Fruit fly (Drosophila melanogaster) whole organism, embryonic: ENCODE measurements around the gene Bacc.

ENCODE experiments used
- Abd-B ChIP-seq: fragments of 200-800 bp; sonication (Bioruptor generic); optimal IDR thresholded peaks from 2 replicates; lab custom pipeline; 2018; ENCODE audit warnings: missing biosample characterization, mild to moderate bottlenecking, missing genetic modification characterization, moderate library complexity
- Atf-2 ChIP-seq: fragments of 200-800 bp; sonication (Bioruptor generic); optimal IDR thresholded peaks from 2 replicates; lab custom pipeline; 2016; ENCODE audit warnings: missing biosample characterization, missing genetic modification characterization
- Atf3 ChIP-seq: fragments of 200-800 bp; sonication (Bioruptor generic); optimal IDR thresholded peaks from 3 replicates; lab custom pipeline; 2016; ENCODE audit warnings: missing biosample characterization, missing genetic modification characterization
- B-H2 ChIP-seq: fragments of 200-800 bp; sonication (Bioruptor generic); optimal IDR thresholded peaks from 2 replicates; lab custom pipeline; 2018; ENCODE audit warnings: missing biosample characterization, mild to moderate bottlenecking, missing genetic modification characterization
- CG11456 ChIP-seq: fragments of 200-800 bp; sonication (Bioruptor generic); IDR thresholded peaks from 3 replicates; pipeline ENCODE4 v1.3.6; 2022; ENCODE audit warnings: missing biosample characterization, missing genetic modification characterization
- CG12659 ChIP-seq: fragments of 200-800 bp; sonication (Bioruptor generic); optimal IDR thresholded peaks from 3 replicates; lab custom pipeline; 2017; ENCODE audit warnings: mild to moderate bottlenecking, missing biosample characterization, missing genetic modification reagents, missing genetic modification characterization
- CG12769 ChIP-seq: fragments of 200-800 bp; sonication (Bioruptor generic); optimal IDR thresholded peaks from 2 replicates; lab custom pipeline; 2019; ENCODE audit warnings: missing biosample characterization, mild to moderate bottlenecking, missing genetic modification characterization, moderate library complexity
- CG30431 ChIP-seq: fragments of 200-800 bp; sonication (Bioruptor generic); optimal IDR thresholded peaks from 2 replicates; lab custom pipeline; 2017; ENCODE audit warnings: missing biosample characterization, missing genetic modification characterization
- CG31441 ChIP-seq: fragments of 200-800 bp; sonication (Bioruptor generic); IDR thresholded peaks from 2 replicates; pipeline ENCODE4 v1.3.6; 2022; ENCODE audit warnings: missing biosample characterization, missing genetic modification characterization
- CG42726 ChIP-seq: fragments of 200-800 bp; sonication (Bioruptor generic); IDR thresholded peaks from 2 replicates; pipeline ENCODE4 v1.3.6; 2022; ENCODE audit warnings: missing biosample characterization, missing genetic modification characterization; ENCODE audit not compliant: partially characterized antibody
- CG5180 ChIP-seq: fragments of 200-800 bp; sonication (Bioruptor generic); optimal IDR thresholded peaks from 3 replicates; lab custom pipeline; 2017; ENCODE audit warnings: missing biosample characterization, missing genetic modification characterization, mild to moderate bottlenecking, moderate library complexity, missing genetic modification reagents
- CG6254 ChIP-seq: fragments of 200-800 bp; sonication (Bioruptor generic); optimal IDR thresholded peaks from 3 replicates; lab custom pipeline; 2017; ENCODE audit warnings: mild to moderate bottlenecking, missing biosample characterization, missing genetic modification reagents, missing genetic modification characterization
- CG6765 ChIP-seq: fragments of 200-800 bp; sonication (Bioruptor generic); optimal IDR thresholded peaks from 3 replicates; lab custom pipeline; 2017; ENCODE audit warnings: missing biosample characterization, mild to moderate bottlenecking, missing genetic modification characterization
- Dad ChIP-seq: fragments of 200-800 bp; sonication (Bioruptor generic); optimal IDR thresholded peaks from 3 replicates; lab custom pipeline; 2016; ENCODE audit warnings: missing biosample characterization, missing genetic modification characterization
- E2f1 ChIP-seq: fragments of 200-800 bp; sonication (Bioruptor generic); IDR thresholded peaks from 2 replicates; pipeline ENCODE4 v1.3.6; 2022; ENCODE audit warnings: missing biosample characterization, missing genetic modification characterization
- E2f2 ChIP-seq: fragments of 200-800 bp; sonication (Bioruptor generic); IDR thresholded peaks from 2 replicates; pipeline ENCODE4 v1.3.6; 2022; ENCODE audit warnings: missing biosample characterization, missing genetic modification characterization
- Gug ChIP-seq: fragments of 200-800 bp; sonication (Bioruptor generic); IDR thresholded peaks from 4 replicates; pipeline ENCODE4 v1.3.6; 2022; ENCODE audit warnings: missing biosample characterization, missing genetic modification characterization
- H2.0 ChIP-seq: fragments of 200-800 bp; sonication (Bioruptor generic); IDR thresholded peaks from 2 replicates; pipeline ENCODE4 v1.3.6; 2022; ENCODE audit warnings: missing biosample characterization, missing genetic modification characterization
- Hey ChIP-seq: fragments of 200-800 bp; sonication (Bioruptor generic); optimal IDR thresholded peaks from 3 replicates; lab custom pipeline; 2018; ENCODE audit warnings: missing biosample characterization, mild to moderate bottlenecking, missing genetic modification characterization
- Oli ChIP-seq: fragments of 200-800 bp; sonication (Bioruptor generic); optimal IDR thresholded peaks from 2 replicates; lab custom pipeline; 2018; ENCODE audit warnings: missing biosample characterization, mild to moderate bottlenecking, missing genetic modification characterization, moderate library complexity
- Sin3A ChIP-seq: fragments of >200 bp; optimal IDR thresholded peaks from 2 replicates; lab custom pipeline; 2018
- Six4 ChIP-seq: fragments of 200-800 bp; sonication (Bioruptor generic); optimal IDR thresholded peaks from 2 replicates; lab custom pipeline; 2016; ENCODE audit warnings: missing biosample characterization, missing genetic modification characterization
- Sox100B ChIP-seq: fragments of 200-800 bp; sonication (Bioruptor generic); optimal IDR thresholded peaks from 3 replicates; lab custom pipeline; 2018; ENCODE audit warnings: missing biosample characterization, mild to moderate bottlenecking, missing genetic modification characterization
- Stat92E ChIP-seq, 3 experiments: fragments of >200 bp in 2 of 3; fragments of 200-800 bp in 1 of 3; sonication (Bioruptor generic) in 1 of 3; optimal IDR thresholded peaks; 2 replicates each; lab custom pipeline; 2017 to 2019; ENCODE audit warnings: missing biosample characterization in 3 of 3, missing genetic modification characterization in 3 of 3, mild to moderate bottlenecking in 1 of 3, moderate library complexity in 1 of 3
- Xrp1 ChIP-seq: fragments of 200-800 bp; sonication (Bioruptor generic); IDR thresholded peaks from 2 replicates; pipeline ENCODE4 v1.3.6; 2022; ENCODE audit warnings: missing biosample characterization, missing genetic modification characterization
- amos ChIP-seq: fragments of 200-800 bp; sonication (Bioruptor generic); IDR thresholded peaks from 2 replicates; pipeline ENCODE4 v1.3.6; 2022; ENCODE audit warnings: missing biosample characterization, missing genetic modification characterization; ENCODE audit not compliant: partially characterized antibody
- ase ChIP-seq: fragments of 200-800 bp; sonication (Bioruptor generic); IDR thresholded peaks from 3 replicates; pipeline ENCODE4 v1.3.6; 2022; ENCODE audit warnings: missing biosample characterization, missing genetic modification characterization
- chn ChIP-seq: fragments of 200-800 bp; sonication (Bioruptor generic); optimal IDR thresholded peaks from 2 replicates; lab custom pipeline; 2016; ENCODE audit warnings: missing biosample characterization, missing genetic modification characterization
- ci ChIP-seq: fragments of 200-800 bp; sonication (Bioruptor generic); IDR thresholded peaks from 3 replicates; pipeline ENCODE4 v1.3.6; 2022; ENCODE audit warnings: missing biosample characterization, missing genetic modification characterization
- dm ChIP-seq: fragments of 200-800 bp; sonication (Bioruptor generic); optimal IDR thresholded peaks from 3 replicates; lab custom pipeline; 2016; ENCODE audit warnings: missing biosample characterization, missing genetic modification characterization
- dmrt99B ChIP-seq: fragments of 200-800 bp; sonication (Bioruptor generic); optimal IDR thresholded peaks from 2 replicates; lab custom pipeline; 2018; ENCODE audit warnings: missing biosample characterization, mild to moderate bottlenecking, missing genetic modification characterization, moderate library complexity
- dpn ChIP-seq, 2 experiments: fragments of 200-800 bp; sonication (Bioruptor generic); optimal IDR thresholded peaks; 3 replicates each; lab custom pipeline; 2016; ENCODE audit warnings: missing biosample characterization in 2 of 2, missing genetic modification characterization in 2 of 2
- en ChIP-seq: fragments of 200-800 bp; sonication (Bioruptor generic); optimal IDR thresholded peaks from 2 replicates; lab custom pipeline; 2016; ENCODE audit warnings: missing biosample characterization, missing genetic modification characterization
- exex ChIP-seq: fragments of 200-800 bp; sonication (Bioruptor generic); optimal IDR thresholded peaks from 4 replicates; lab custom pipeline; 2018; ENCODE audit warnings: missing biosample characterization, mild to moderate bottlenecking, missing genetic modification characterization, moderate library complexity
- fu2 ChIP-seq: fragments of 200-800 bp; sonication (Bioruptor generic); optimal IDR thresholded peaks from 2 replicates; lab custom pipeline; 2016; ENCODE audit warnings: missing biosample characterization, missing genetic modification characterization
- grau ChIP-seq: fragments of 200-800 bp; optimal IDR thresholded peaks from 3 replicates; lab custom pipeline; 2019; ENCODE audit warnings: missing biosample characterization, mild to moderate bottlenecking, missing genetic modification characterization, moderate library complexity
- ind ChIP-seq: fragments of 200-800 bp; sonication (Bioruptor generic); optimal IDR thresholded peaks from 3 replicates; lab custom pipeline; 2016; ENCODE audit warnings: missing biosample characterization, missing genetic modification characterization
- jumu ChIP-seq: fragments of 200-800 bp; sonication (Bioruptor generic); optimal IDR thresholded peaks from 3 replicates; lab custom pipeline; 2016; ENCODE audit warnings: missing biosample characterization, missing genetic modification characterization
- ken ChIP-seq: fragments of 200-800 bp; sonication (Bioruptor generic); IDR thresholded peaks from 3 replicates; pipeline ENCODE4 v1.3.6; 2022; ENCODE audit warnings: missing biosample characterization, missing genetic modification characterization
- mld ChIP-seq: fragments of 200-800 bp; sonication (Bioruptor generic); IDR thresholded peaks from 3 replicates; pipeline ENCODE4 v1.3.6; 2022; ENCODE audit warnings: missing biosample characterization, missing genetic modification characterization; ENCODE audit not compliant: partially characterized antibody
- nerfin-2 ChIP-seq: fragments of 200-800 bp; sonication (Bioruptor generic); IDR thresholded peaks from 2 replicates; pipeline ENCODE4 v1.3.6; 2022; ENCODE audit warnings: missing biosample characterization, missing genetic modification characterization; ENCODE audit not compliant: partially characterized antibody
- org-1 ChIP-seq: fragments of 200-800 bp; sonication (Bioruptor generic); optimal IDR thresholded peaks from 2 replicates; lab custom pipeline; 2017; ENCODE audit warnings: missing biosample characterization, missing genetic modification characterization
- run ChIP-seq: fragments of 200-800 bp; sonication (Bioruptor generic); optimal IDR thresholded peaks from 3 replicates; lab custom pipeline; 2018; ENCODE audit warnings: missing biosample characterization, mild to moderate bottlenecking, missing genetic modification characterization
- salm ChIP-seq: fragments of 200-800 bp; sonication (Bioruptor generic); optimal IDR thresholded peaks from 2 replicates; lab custom pipeline; 2018; ENCODE audit warnings: missing biosample characterization, mild to moderate bottlenecking, missing genetic modification characterization
- sens ChIP-seq: fragments of 200-800 bp; sonication (Bioruptor generic); peaks from one replicate; lab custom pipeline; 2016; ENCODE audit warnings: missing biosample characterization, missing genetic modification characterization
- slbo ChIP-seq: fragments of 200-800 bp; sonication (Bioruptor generic); IDR thresholded peaks from 2 replicates; pipeline ENCODE4 v1.3.6; 2022; ENCODE audit warnings: missing biosample characterization, missing genetic modification characterization
- stwl ChIP-seq: fragments of 200-800 bp; sonication (Bioruptor generic); optimal IDR thresholded peaks from 3 replicates; lab custom pipeline; 2018; ENCODE audit warnings: missing biosample characterization, mild to moderate bottlenecking, missing genetic modification characterization, moderate library complexity
- tgo ChIP-seq: fragments of 200-800 bp; sonication (Bioruptor generic); IDR thresholded peaks from 3 replicates; pipeline ENCODE4 v1.3.6; 2022; ENCODE audit warnings: missing biosample characterization, missing genetic modification characterization
- trem ChIP-seq: fragments of 200-800 bp; optimal IDR thresholded peaks from 3 replicates; lab custom pipeline; 2019; ENCODE audit warnings: missing biosample characterization, mild to moderate bottlenecking, missing genetic modification characterization, moderate library complexity
- vfl ChIP-seq: fragments of 200-800 bp; sonication (Bioruptor generic); optimal IDR thresholded peaks from 2 replicates; lab custom pipeline; 2016; ENCODE audit warnings: missing biosample characterization, missing genetic modification characterization
- wor ChIP-seq: fragments of 200-800 bp; sonication (Bioruptor generic); IDR thresholded peaks from 2 replicates; pipeline ENCODE4 v1.3.6; 2022; ENCODE audit warnings: missing biosample characterization, missing genetic modification characterization

Bacc gene

DNA sequence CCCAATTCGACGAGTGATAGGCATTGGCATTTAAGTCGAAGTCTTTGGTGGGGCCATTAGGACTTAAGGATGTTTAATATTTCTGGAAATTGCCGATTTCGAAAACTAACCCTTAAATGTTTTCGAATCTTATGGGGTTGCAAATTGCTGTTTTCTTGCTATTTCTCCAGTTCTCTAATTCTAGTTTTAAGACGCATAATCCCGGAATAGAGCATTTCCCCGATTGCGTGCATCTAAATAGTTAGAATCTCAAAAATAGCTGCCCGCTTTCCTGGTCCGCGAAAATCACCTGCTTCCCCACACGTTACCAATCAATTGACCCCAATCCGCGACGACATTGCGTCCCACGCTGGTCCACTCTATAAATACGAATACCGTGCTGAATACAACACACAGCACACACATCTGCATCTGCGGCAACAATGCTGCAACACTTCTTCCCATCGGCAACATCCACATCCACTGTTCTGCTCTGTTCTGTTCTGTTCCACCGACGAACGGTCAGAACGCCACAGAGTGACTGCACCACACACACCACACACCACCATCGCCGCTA is at the start of gene Bacc (continued):
- peak; percentile 61 for TF ChIP-seq CG5180
- no peak for TF ChIP-seq CG42726 (GFP tag; lab: Robert Waterston, UW)
- TF ChIP-seq en (GFP tag; lab: Kevin White, UChicago) = peak; percentile 82
- TF ChIP-seq org-1 (GFP tag; lab: Kevin White, UChicago) = peak; percentile 92
- TF ChIP-seq CG30431 = peak; percentile 84
- peak; percentile 65; the same call in 2 of the 4 replicates for TF ChIP-seq Gug (GFP tag; lab: Robert Waterston, UW)
- peak; percentile 58 for TF ChIP-seq chn
- peak; percentile 21 for TF ChIP-seq B-H2 (GFP tag; lab: Kevin White, UChicago)
- peak; percentile 96 for TF ChIP-seq sens (GFP tag; lab: Kevin White, UChicago)
- no peak for TF ChIP-seq amos (GFP tag; lab: Robert Waterston, UW)
- no peak for TF ChIP-seq E2f2 (GFP tag; lab: Robert Waterston, UW)
- peak; percentile 82 for TF ChIP-seq vfl (GFP tag; lab: Kevin White, UChicago)
- TF ChIP-seq salm (tag; lab: Kevin White, UChicago) = peak; percentile 77
- no peak for TF ChIP-seq tgo
- TF ChIP-seq CG6765 = peak; percentile 73
- peak; percentile 88 for TF ChIP-seq CG12769
- TF ChIP-seq dm = peak; percentile 72
- TF ChIP-seq ase = no peak
- no peak for TF ChIP-seq nerfin-2
- TF ChIP-seq Hey = peak; percentile 59
- no peak for TF ChIP-seq mld (GFP tag; lab: Robert Waterston, UW)
- TF ChIP-seq CG11456 (GFP tag; lab: Robert Waterston, UW) = no peak
- peak; percentile 16 for TF ChIP-seq trem (tag; lab: Kevin White, UChicago)
- peak; percentile 95 for TF ChIP-seq CG12659
- peak; percentile 89 for TF ChIP-seq ind
- TF ChIP-seq H2.0 (GFP tag; lab: Robert Waterston, UW) = no peak
- no peak for TF ChIP-seq CG31441
- TF ChIP-seq exex (tag; lab: Kevin White, UChicago) = no peak
- TF ChIP-seq Six4 = peak; percentile 73
- no peak for TF ChIP-seq jumu
- TF ChIP-seq dpn (GFP tag; optimal IDR thresholded peaks at IDR 0.05; lab: Kevin White, UChicago) = peak; percentile 87 to 91
- TF ChIP-seq run (tag; lab: Kevin White, UChicago) = peak; percentile 70
- no peak for TF ChIP-seq Stat92E (GFP tag; optimal IDR thresholded peaks at IDR 0.05; lab: Kevin White, UChicago)
- TF ChIP-seq Sox100B = peak; percentile 92
- no peak for TF ChIP-seq Xrp1 (GFP tag; lab: Robert Waterston, UW)
- TF ChIP-seq dmrt99B = peak; percentile 90
- peak; percentile 75 for TF ChIP-seq Dad (GFP tag; lab: Kevin White, UChicago)
- TF ChIP-seq E2f1 (GFP tag; lab: Robert Waterston, UW) = no peak
- peak; percentile 72 for TF ChIP-seq CG6254 (GFP tag; lab: Kevin White, UChicago)
- TF ChIP-seq Abd-B (GFP tag; lab: Kevin White, UChicago) = peak; percentile 57
- peak; percentile 89 for TF ChIP-seq grau
- TF ChIP-seq Atf3 (GFP tag; lab: Kevin White, UChicago) = peak; percentile 46
- peak; percentile 93 for TF ChIP-seq Oli (tag; lab: Kevin White, UChicago)
- TF ChIP-seq wor (GFP tag; lab: Robert Waterston, UW) = no peak
- TF ChIP-seq Atf-2 (GFP tag; lab: Kevin White, UChicago) = peak; percentile 91
- TF ChIP-seq ci (GFP tag; lab: Robert Waterston, UW) = no peak
- peak; percentile 87 for TF ChIP-seq fu2 (GFP tag; lab: Kevin White, UChicago)
- no peak for TF ChIP-seq Sin3A (lab: Kevin White, UChicago)
- no peak for TF ChIP-seq slbo (GFP tag; lab: Robert Waterston, UW)
- no peak for TF ChIP-seq stwl (tag; lab: Kevin White, UChicago)
- TF ChIP-seq ken (GFP tag; lab: Robert Waterston, UW) = no peak
